Fruit fly (Drosophila melanogaster): Measurements from ENCODE around the gene CG11563.

Gene CG11563

DNA sequence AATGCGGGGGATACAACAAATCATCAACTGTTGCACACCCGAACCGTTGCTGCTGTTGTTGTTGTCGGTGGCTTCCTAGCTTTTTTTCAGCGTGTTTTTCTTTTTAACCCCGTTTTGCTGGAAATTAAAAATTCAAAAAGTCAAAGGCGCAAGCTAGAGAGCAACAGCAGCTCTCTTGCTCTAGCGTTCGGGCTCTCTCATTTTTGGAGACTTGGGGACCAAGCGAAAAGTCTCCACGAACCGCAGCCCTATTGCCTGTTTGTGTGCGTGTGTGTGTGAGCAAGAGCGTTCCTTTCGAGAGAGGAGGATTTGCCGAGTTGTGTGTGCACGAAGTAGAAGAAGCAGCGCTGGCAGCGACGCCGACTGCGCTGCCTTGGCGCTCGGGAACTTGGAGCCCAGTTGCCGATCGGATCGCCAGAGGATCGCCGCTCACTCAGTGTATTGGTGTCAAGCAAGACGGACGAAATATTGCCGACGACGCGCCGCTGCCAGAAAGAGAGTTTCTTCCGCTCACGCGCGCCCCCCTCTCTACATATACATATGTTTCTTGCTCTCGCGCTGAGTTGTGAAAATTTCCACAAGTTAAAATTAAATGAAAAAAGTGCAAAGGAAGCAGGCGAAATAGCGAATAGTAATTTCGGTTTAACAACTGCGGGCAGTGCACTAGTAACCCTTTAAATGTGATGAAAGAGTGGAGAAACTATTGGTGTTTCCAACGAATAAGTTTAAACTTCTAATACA lies 12.1 kb upstream of the CG11563 start (continued):
- TF ChIP-seq unc-4 (GFP tag; IDR thresholded peaks at IDR 0.05; ENCODE audit: partially characterized antibody) = 0 out of 2 replicates have a peak, but pooled peaks have one; percentile 16
- no peak for TF ChIP-seq ATbp (GFP tag; optimal IDR thresholded peaks at IDR 0.05)
- TF ChIP-seq ttk (GFP tag; IDR thresholded peaks at IDR 0.05) = 0 out of 2 replicates have a peak, but pooled peaks have one; percentile 9
- no peak for TF ChIP-seq Ets97D (GFP tag; optimal IDR thresholded peaks at IDR 0.05)
- no peak; the same call in 1 of the 2 replicates for TF ChIP-seq amos (GFP tag; IDR thresholded peaks at IDR 0.05; ENCODE audit: partially characterized antibody)
- no peak for TF ChIP-seq vfl (GFP tag; optimal IDR thresholded peaks at IDR 0.05)
- TF ChIP-seq CG12071 (GFP tag; optimal IDR thresholded peaks at IDR 0.05) = peak; percentile 19
- TF ChIP-seq knrl (GFP tag; IDR thresholded peaks at IDR 0.05; ENCODE audit: partially characterized antibody) = no peak
- TF ChIP-seq CG6689 (GFP tag; IDR thresholded peaks at IDR 0.05) = peak; percentile 23; the same call in 1 of the 2 replicates
- TF ChIP-seq Doc3 (GFP tag; IDR thresholded peaks at IDR 0.05; ENCODE audit: partially characterized antibody) = no peak
- TF ChIP-seq CG8290 (GFP tag; optimal IDR thresholded peaks at IDR 0.05) = no peak
- TF ChIP-seq CG8290 (tag; optimal IDR thresholded peaks at IDR 0.05) = no peak
- peak; percentile 9; the same call in 1 of the 2 replicates for TF ChIP-seq stc (GFP tag; IDR thresholded peaks at IDR 0.05)
- TF ChIP-seq CG6683 (GFP tag; optimal IDR thresholded peaks at IDR 0.05) = no peak
- TF ChIP-seq CG17385 (GFP tag; optimal IDR thresholded peaks at IDR 0.05) = peak; percentile 90
- TF ChIP-seq CG2116 (GFP tag; optimal IDR thresholded peaks at IDR 0.05) = no peak
- TF ChIP-seq Nf-YB (GFP tag; optimal IDR thresholded peaks at IDR 0.05) = no peak
- peak; percentile 78 for TF ChIP-seq nom (GFP tag; optimal IDR thresholded peaks at IDR 0.05)
- TF ChIP-seq CG3163 (GFP tag; optimal IDR thresholded peaks at IDR 0.05) = peak; percentile 59
- no peak for TF ChIP-seq Hand (GFP tag; optimal IDR thresholded peaks at IDR 0.05)
- no peak for TF ChIP-seq Max (GFP tag; optimal IDR thresholded peaks at IDR 0.05)
- TF ChIP-seq her (GFP tag; optimal IDR thresholded peaks at IDR 0.05) = peak; percentile 31
- no peak for TF ChIP-seq otp (GFP tag; IDR thresholded peaks at IDR 0.05)
- peak; percentile 20 for TF ChIP-seq scrt (GFP tag; optimal IDR thresholded peaks at IDR 0.05)
- TF ChIP-seq vvl (GFP tag; IDR thresholded peaks at IDR 0.05) = peak; percentile 66; the same call in 1 of the 2 replicates
- TF ChIP-seq tna (GFP tag; IDR thresholded peaks at IDR 0.05; ENCODE audit: partially characterized antibody) = 0 out of 2 replicates have a peak, but pooled peaks have one; percentile 11
- TF ChIP-seq Med (GFP tag) = peak; percentile 80
- peak; percentile 63; the same call in 1 of the 4 replicates for TF ChIP-seq chinmo (GFP tag; IDR thresholded peaks at IDR 0.05; ENCODE audit: partially characterized antibody)
- no peak for TF ChIP-seq disco-r (GFP tag; optimal IDR thresholded peaks at IDR 0.05)
- TF ChIP-seq dpn (GFP tag; optimal IDR thresholded peaks at IDR 0.05) = peak in 1 of 2 experiments; percentile 8
- no peak for TF ChIP-seq BEAF-32 (GFP tag; optimal IDR thresholded peaks at IDR 0.05)
- TF ChIP-seq H15 (GFP tag; IDR thresholded peaks at IDR 0.05) = no peak
- no peak for TF ChIP-seq Taf1 (GFP tag; IDR thresholded peaks at IDR 0.05)
- TF ChIP-seq CG15011 (GFP tag; optimal IDR thresholded peaks at IDR 0.05) = no peak
- TF ChIP-seq CG14441 (GFP tag; IDR thresholded peaks at IDR 0.05) = 0 out of 2 replicates have a peak, but pooled peaks have one; percentile 17
- TF ChIP-seq Nf-YC (tag; optimal IDR thresholded peaks at IDR 0.05) = no peak
- TF ChIP-seq Side (GFP tag; optimal IDR thresholded peaks at IDR 0.05) = no peak
- TF ChIP-seq Atf-2 (GFP tag; optimal IDR thresholded peaks at IDR 0.05) = no peak
- TF ChIP-seq Sin3A (optimal IDR thresholded peaks at IDR 0.05) = no peak
- 0 out of 2 replicates have a peak, but pooled peaks have one; percentile 11 for TF ChIP-seq Atf6 (GFP tag; IDR thresholded peaks at IDR 0.05)
- 0 out of 4 replicates have a peak, but pooled peaks have one; percentile 17 for TF ChIP-seq Dll (GFP tag; IDR thresholded peaks at IDR 0.05; ENCODE audit: partially characterized antibody)
- TF ChIP-seq CG11695 (GFP tag; IDR thresholded peaks at IDR 0.05) = 0 out of 3 replicates have a peak, but pooled peaks have one; percentile 37
- no peak for TF ChIP-seq CG13123 (GFP tag; optimal IDR thresholded peaks at IDR 0.05)
- no peak for TF ChIP-seq dan (GFP tag; IDR thresholded peaks at IDR 0.05)
- TF ChIP-seq Hmx (GFP tag; optimal IDR thresholded peaks at IDR 0.05) = no peak
- no peak for TF ChIP-seq CG6272 (GFP tag; IDR thresholded peaks at IDR 0.05)
- no peak for TF ChIP-seq slbo (GFP tag; IDR thresholded peaks at IDR 0.05)
- TF ChIP-seq rib (GFP tag; IDR thresholded peaks at IDR 0.05) = 0 out of 2 replicates have a peak, but pooled peaks have one; percentile 15
- no peak for TF ChIP-seq CG14050 (GFP tag; IDR thresholded peaks at IDR 0.05)
